Worm (Caenorhabditis elegans) whole organism, dauer: ENCODE measurements around the gene F43C11.11.

Source experiments
- unc-62 ChIP-seq: sonication (generic microtip); optimal IDR thresholded peaks from 2 replicates; lab custom pipeline; 2017; ENCODE audit warnings: missing biosample characterization, missing genetic modification reagents, missing genetic modification characterization

F43C11.11 gene

ce11 chrII:2363673-2364072 is at the start of gene F43C11.11:
TSS of gene F43C11.11 (minus strand) at chrII:2363773.
- TF ChIP-seq unc-62 (GFP tag; lab: Kevin White, UChicago), result no peak

DNA sequence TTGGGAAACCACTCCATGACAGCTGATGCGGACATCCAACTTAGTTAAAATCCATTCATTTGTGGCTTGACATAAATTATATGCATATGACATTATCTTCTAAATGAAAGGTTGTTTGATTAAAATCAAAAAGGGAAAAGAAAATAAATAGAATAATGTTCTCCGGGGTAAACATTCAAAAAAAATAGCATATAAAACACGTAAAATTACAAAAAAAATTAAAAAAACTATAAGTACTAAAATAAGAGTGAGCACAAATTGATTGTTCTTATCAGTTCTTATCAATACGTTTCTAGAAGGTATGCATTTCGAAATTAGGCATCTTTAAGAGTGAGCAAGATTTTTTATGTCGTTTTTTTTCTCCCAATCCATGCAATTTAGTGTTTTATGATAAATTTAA is 49.1 kb upstream of the F43C11.11 start, which contains the start of gene fbxa-182:
Gene fbxa-182, minus strand, starts transcription at position 101 of the 400 bp plus-strand sequence.
- TF ChIP-seq unc-62 (GFP tag; lab: Kevin White, UChicago), result no peak

DNA sequence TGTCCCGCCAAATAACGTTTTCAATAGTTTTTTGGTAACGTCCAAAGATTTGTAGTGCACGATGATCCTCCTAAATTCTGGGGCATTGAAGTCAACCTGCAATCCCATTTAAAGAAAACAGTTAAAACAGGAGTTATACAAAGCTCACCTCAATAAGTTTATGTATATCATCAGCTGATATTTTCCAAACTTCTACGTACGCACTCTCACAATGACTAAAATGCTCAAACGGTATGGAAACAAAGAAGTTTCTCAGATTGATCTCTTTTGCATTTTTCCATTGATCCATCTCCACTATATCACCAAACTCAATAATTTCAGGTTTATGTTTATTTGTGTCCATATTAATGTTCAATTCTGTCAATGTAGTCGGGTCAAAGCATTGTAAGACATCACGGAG is 48.0 kb upstream of the F43C11.11 start:
- TF ChIP-seq unc-62 (GFP tag; lab: Kevin White, UChicago), result no peak

DNA sequence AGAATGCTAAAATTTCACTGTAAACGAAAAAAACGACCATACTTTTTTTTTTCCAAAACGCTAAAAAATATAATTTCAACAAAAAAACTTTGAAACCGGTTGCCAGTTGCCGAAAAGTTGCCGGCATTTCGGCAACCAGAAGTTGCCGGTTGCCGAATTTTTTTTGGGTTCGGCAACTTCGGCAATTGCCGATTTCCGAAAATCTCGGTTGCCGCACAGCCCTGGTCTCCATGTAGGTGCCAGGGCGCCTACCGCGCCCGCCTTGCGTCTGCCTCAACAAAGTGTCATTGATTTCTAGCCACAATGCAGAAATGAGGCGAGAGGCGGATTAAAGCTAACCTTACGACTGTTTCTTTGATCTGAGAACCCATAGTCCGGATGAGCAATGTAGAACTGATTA is 47.5 kb upstream of the F43C11.11 start:
- TF ChIP-seq unc-62 (GFP tag; lab: Kevin White, UChicago), result no peak

DNA sequence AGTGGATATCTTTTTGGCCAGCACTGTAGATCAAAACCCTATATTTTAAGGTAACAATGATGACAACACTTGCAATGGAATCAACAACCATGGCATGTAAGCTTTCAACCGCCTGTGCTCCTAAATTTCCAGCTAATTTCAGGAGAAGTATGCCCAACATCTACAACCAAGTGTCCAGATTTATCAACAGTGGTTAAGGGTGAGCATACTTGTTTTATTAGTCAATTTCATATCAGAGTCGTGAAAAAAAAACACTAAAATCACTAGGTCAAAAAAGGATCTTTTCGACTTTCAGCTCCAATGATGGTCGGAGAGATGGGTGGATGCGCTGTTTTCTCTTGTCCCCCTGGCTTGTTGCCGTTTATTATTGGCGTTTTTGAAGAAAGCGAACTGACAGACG is 40.4 kb upstream of the F43C11.11 start, which contains the start of gene F16G10.1:
Gene F16G10.1, plus strand, starts transcription at position 301 of the 400 bp plus-strand sequence.
- no peak for TF ChIP-seq unc-62 (GFP tag; lab: Kevin White, UChicago)

DNA sequence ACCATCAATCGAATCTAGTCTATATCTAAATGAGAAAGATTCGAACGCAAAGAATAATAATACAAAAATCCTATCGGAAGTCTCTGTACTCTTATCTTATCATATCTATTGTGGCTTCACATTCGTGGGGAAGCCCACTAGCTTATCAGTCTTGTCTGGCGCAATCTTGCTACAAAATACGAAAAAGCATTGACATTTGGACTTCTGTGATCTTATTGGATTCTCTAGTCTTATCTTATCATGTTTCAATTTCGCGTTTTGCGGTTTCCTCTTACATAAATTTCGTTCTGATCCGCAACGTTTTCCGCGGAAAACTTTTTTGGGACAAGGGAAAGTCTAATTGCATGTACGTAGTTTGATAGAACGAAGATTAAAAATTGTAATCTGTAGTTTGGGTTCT is 36.2 kb upstream of the F43C11.11 start:
- no peak for TF ChIP-seq unc-62 (GFP tag; lab: Kevin White, UChicago)

ce11 chrII:2398884-2399283 is 35.3 kb upstream of the F43C11.11 start, which contains the start of gene F16G10.14:
TSS of gene F16G10.14 (minus strand) at chrII:2398984.
- no peak for TF ChIP-seq unc-62 (GFP tag; lab: Kevin White, UChicago)

DNA sequence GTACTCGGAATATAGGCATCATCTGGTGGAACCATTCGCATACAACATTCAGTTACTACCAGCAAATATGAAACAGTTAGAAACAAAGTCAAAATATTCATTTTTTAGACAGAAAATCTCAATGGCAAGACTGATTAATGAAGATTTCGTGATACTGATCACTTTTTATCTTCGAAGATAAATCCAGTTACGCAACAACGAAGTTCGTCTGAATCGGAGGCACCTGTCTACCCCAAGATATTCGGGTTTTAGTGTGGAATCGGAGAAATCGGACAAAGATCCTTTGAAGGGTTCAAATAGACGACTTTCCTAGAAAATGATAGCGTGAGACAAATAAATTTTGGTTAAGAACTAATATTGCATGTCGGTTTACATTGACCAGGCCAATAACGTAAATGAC is 32.3 kb upstream of the F43C11.11 start, which contains the start of gene F16G10.13:
Gene F16G10.13, minus strand, starts transcription at position 101 of the 400 bp plus-strand sequence.
- no peak for TF ChIP-seq unc-62 (GFP tag; lab: Kevin White, UChicago)

- no peak for TF ChIP-seq unc-62 (GFP tag; lab: Kevin White, UChicago)
Observed at ce11 chrII:2393821-2394220, 30.2 kb upstream of the F43C11.11 start, which contains the start of gene F16G10.11. TSS of gene F16G10.11 (minus strand) at chrII:2393921.

ce11 chrII:2390884-2391283 is 27.3 kb upstream of the F43C11.11 start, which contains the start of gene F16G10.10:
TSS of gene F16G10.10 (minus strand) at chrII:2390984.
- no peak for TF ChIP-seq unc-62 (GFP tag; lab: Kevin White, UChicago)

DNA sequence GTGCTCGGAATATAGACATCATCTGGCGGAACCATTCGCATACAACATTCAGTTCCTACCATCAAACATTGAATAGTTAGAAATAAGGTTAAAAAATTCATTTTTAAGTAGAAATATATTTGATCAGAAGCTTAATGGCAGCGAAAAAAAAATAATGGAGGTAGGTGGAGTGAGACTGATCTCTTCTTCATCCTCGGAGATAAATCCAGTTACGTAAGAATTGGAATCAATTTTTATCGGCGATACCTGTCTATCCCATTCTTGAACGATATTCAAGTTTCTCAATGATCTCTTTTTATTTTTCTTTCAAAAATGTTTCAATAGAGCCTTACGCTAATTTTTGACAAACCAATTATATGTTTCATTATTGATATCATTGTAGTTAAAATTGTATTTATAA is 21.9 kb upstream of the F43C11.11 start, which contains the start of gene F16G10.9:
Gene F16G10.9, minus strand, starts transcription at position 101 of the 400 bp plus-strand sequence.
- no peak for TF ChIP-seq unc-62 (GFP tag; lab: Kevin White, UChicago)

ce11 chrII:2383334-2383733 is 19.8 kb upstream of the F43C11.11 start, which contains the start of gene F16G10.8:
TSS of gene F16G10.8 (minus strand) at chrII:2383434.
- TF ChIP-seq unc-62 (GFP tag; lab: Kevin White, UChicago), result no peak

DNA sequence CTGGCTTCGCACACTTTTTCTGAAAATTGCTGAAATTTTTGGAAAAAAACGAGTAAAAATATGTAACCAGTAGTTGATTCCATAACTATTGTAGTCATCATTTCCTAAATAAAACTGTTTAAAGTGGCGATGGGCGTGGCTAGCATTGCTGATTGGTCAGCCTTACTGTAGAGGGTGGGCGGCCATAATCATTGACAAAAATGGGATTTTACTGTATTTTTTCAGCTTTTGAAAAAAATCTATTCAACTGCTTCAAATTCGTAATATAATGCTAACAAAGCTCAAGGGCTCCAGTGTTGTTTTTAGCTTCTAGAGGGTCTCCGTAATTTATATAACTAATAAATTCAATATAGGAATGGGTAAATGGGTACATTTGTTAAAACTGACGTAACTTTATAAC is 16.6 kb upstream of the F43C11.11 start, which contains the start of gene F16G10.7:
Gene F16G10.7, minus strand, starts transcription at position 101 of the 400 bp plus-strand sequence.
- no peak for TF ChIP-seq unc-62 (GFP tag; lab: Kevin White, UChicago)

ce11 chrII:2379673-2380072 is 16.1 kb upstream of the F43C11.11 start:
- no peak for TF ChIP-seq unc-62 (GFP tag; lab: Kevin White, UChicago)

DNA sequence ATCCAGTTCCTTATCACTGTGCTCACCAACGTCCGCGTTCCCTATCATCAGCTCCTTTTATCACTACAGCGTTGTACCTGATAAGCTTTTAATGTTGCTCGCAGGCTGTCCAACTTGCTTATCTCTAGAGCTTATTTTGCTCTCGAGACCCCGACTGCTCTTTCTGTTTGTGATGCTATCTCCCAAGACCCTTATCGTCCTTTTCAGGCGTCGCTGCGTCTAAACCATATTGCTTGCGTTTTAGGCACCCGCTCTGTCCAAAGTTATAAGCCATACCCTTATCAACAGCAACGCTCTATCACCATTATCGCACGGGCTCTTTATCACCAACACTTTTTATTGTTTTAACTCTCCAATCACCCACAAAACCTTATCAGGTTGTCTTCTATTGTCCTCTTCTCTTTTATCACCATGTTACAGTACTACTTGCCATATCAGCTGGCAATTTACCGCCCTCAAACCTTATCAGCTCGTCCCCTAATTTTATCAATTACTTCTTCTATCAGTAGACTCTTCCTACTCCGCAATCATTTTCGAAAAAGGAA is 15.0 kb upstream of the F43C11.11 start:
- TF ChIP-seq unc-62 (GFP tag; lab: Kevin White, UChicago), result no peak

ce11 chrII:2377751-2378150 is 14.2 kb upstream of the F43C11.11 start, which contains the start of gene F16G10.6:
TSS of gene F16G10.6 (minus strand) at chrII:2377851.
- TF ChIP-seq unc-62 (GFP tag; lab: Kevin White, UChicago), result no peak

ce11 chrII:2374973-2375372 is 11.4 kb upstream of the F43C11.11 start, which contains the start of gene F16G10.2:
TSS of gene F16G10.2 (plus strand) at chrII:2375273.
- no peak for TF ChIP-seq unc-62 (GFP tag; lab: Kevin White, UChicago)
